Fruit fly (Drosophila melanogaster) S2 (cell line): ENCODE measurements around the gene Dd.

Experiments
- CG8478 ChIP-seq: fragments of >200 bp; optimal IDR thresholded peaks from 2 replicates; lab custom pipeline; 2018
- CTCF ChIP-seq, 2 experiments: fragments of >200 bp; optimal IDR thresholded peaks; 2 replicates each; lab custom pipeline; 2018

- TF ChIP-seq CG8478 (no peak), CTCF (optimal IDR thresholded peaks at IDR 0.05; lab: Kevin White, UChicago) (no peak)
Observed at dm6 chrX:21317422-21317821, 6.4 kb downstream of the Dd start, which contains the start of gene CG1801.
